Fruit fly (Drosophila melanogaster): ENCODE results near the gene Cortactin.

Cortactin gene

dm6 chr3R:21025508-21025907, 38.8 kb downstream of the Cortactin start:
- no peak for TF ChIP-seq CG17801 (GFP tag; optimal IDR thresholded peaks at IDR 0.05; ENCODE audit: partially characterized antibody)

dm6 chr3R:21023902-21024541, 40.2 kb downstream of the Cortactin start, which contains the start of gene peg:
peg (minus strand) TSS chr3R:21024163.
- no peak for TF ChIP-seq CG17801 (GFP tag; optimal IDR thresholded peaks at IDR 0.05; ENCODE audit: partially characterized antibody)

dm6 chr3R:21022769-21023517, 41.3 kb downstream of the Cortactin start:
- TF ChIP-seq CG17801 (GFP tag; optimal IDR thresholded peaks at IDR 0.05; ENCODE audit: partially characterized antibody) = no peak

- TF ChIP-seq CG17801 (GFP tag; optimal IDR thresholded peaks at IDR 0.05; ENCODE audit: partially characterized antibody) = no peak
These were observed 45.2 kb downstream of the Cortactin start for dm6 chr3R:21019073-21019472.

- peak; percentile 69 for TF ChIP-seq CG17801 (GFP tag; optimal IDR thresholded peaks at IDR 0.05; ENCODE audit: partially characterized antibody)
These were observed 46.7 kb downstream of the Cortactin start, which contains the start of gene Rlip for dm6 chr3R:21017464-21018080. Rlip (plus strand) TSS chr3R:21017684.

- TF ChIP-seq CG17801 (GFP tag; optimal IDR thresholded peaks at IDR 0.05; ENCODE audit: partially characterized antibody) = no peak
These were observed 48.6 kb downstream of the Cortactin start, which contains the start of gene CG5697 for dm6 chr3R:21015636-21016035. CG5697 (plus strand) TSS chr3R:21015949.

- TF ChIP-seq CG17801 (GFP tag; optimal IDR thresholded peaks at IDR 0.05; ENCODE audit: partially characterized antibody) = no peak
These were observed 50.5 kb downstream of the Cortactin start for dm6 chr3R:21013780-21014179.
